Fruit fly (Drosophila melanogaster): ENCODE data around the gene ND-13B.

dm6 chr3L:10737123-10737709, 43.3 kb upstream of the ND-13B start:
- TF ChIP-seq ey (GFP tag; optimal IDR thresholded peaks at IDR 0.05) (no peak), OdsH (GFP tag; optimal IDR thresholded peaks at IDR 0.05) (peak; percentile 15), Dfd (GFP tag; optimal IDR thresholded peaks at IDR 0.05) (no peak), br (GFP tag; optimal IDR thresholded peaks at IDR 0.05) (no peak), psq (GFP tag; optimal IDR thresholded peaks at IDR 0.05) (peak; percentile 83), dsf (GFP tag; optimal IDR thresholded peaks at IDR 0.05; ENCODE audit: borderline replicate concordance) (no peak), usp (GFP tag; optimal IDR thresholded peaks at IDR 0.05) (no peak), Hr78 (GFP tag; optimal IDR thresholded peaks at IDR 0.05) (no peak), N (GFP tag; optimal IDR thresholded peaks at IDR 0.05) (peak; percentile 36), jim (GFP tag; optimal IDR thresholded peaks at IDR 0.05) (no peak), tai (GFP tag; optimal IDR thresholded peaks at IDR 0.05) (peak; percentile 21)

Measured in whole organism, wandering third instar larva.